Worm (Caenorhabditis elegans) whole organism, L4 larva: Measurements from ENCODE around the gene ssp-33.

Experiments used
- aly-2 ChIP-seq: sonication (generic microtip); optimal IDR thresholded peaks from 2 replicates; lab custom pipeline; 2018; ENCODE audit warnings: missing biosample characterization, missing genetic modification characterization
- ceh-44 ChIP-seq: fragments of 200-800 bp; sonication (Bioruptor generic); IDR thresholded peaks from 2 replicates; pipeline ENCODE4 v1.3.6; 2022; ENCODE audit warnings: missing genetic modification reagents, missing genetic modification characterization, missing compliant biosample characterization
- lin-1 ChIP-seq: fragments of 200-800 bp; sonication (Bioruptor generic); IDR thresholded peaks from 2 replicates; pipeline ENCODE4 v1.3.6; 2022; ENCODE audit warnings: missing genetic modification reagents, missing genetic modification characterization, missing compliant biosample characterization
- lin-15B ChIP-seq: fragments of 150-350 bp; sonication (generic microtip); optimal IDR thresholded peaks from 3 replicates; lab custom pipeline; 2014; ENCODE audit warnings: missing biosample characterization, missing genetic modification characterization
- lin-29 ChIP-seq: fragments of 200-800 bp; sonication (Bioruptor generic); IDR thresholded peaks from 2 replicates; pipeline ENCODE4 v1.3.6; 2022; ENCODE audit warnings: missing genetic modification reagents, missing genetic modification characterization, missing compliant biosample characterization
- madf-5 ChIP-seq, 2 experiments: fragments of 200-800 bp; sonication (Bioruptor generic); IDR thresholded peaks; 2 replicates each; pipeline ENCODE4 v1.3.6; 2022; ENCODE audit warnings: missing compliant biosample characterization in 2 of 2, missing genetic modification characterization in 2 of 2
- nhr-25 ChIP-seq: sonication (generic microtip); optimal IDR thresholded peaks from 2 replicates; lab custom pipeline; 2017; ENCODE audit warnings: missing genetic modification characterization, mild to moderate bottlenecking, missing compliant biosample characterization, antibody characterized with exemption, moderate library complexity, borderline replicate concordance; ENCODE audit not compliant: insufficient read depth
- saeg-2 ChIP-seq: fragments of 200-800 bp; sonication (Bioruptor generic); IDR thresholded peaks from 2 replicates; pipeline ENCODE4 v1.3.6; 2022; ENCODE audit warnings: missing genetic modification reagents, missing genetic modification characterization, missing compliant biosample characterization
- unc-39 ChIP-seq: sonication (generic microtip); optimal IDR thresholded peaks from 2 replicates; lab custom pipeline; 2017; ENCODE audit warnings: missing biosample characterization, missing genetic modification characterization

- TF ChIP-seq saeg-2 (GFP tag; lab: Robert Waterston, UW): no peak
- no peak for TF ChIP-seq lin-15B (tag; lab: Kevin White, UChicago)
- TF ChIP-seq madf-5 (GFP tag; IDR thresholded peaks at IDR 0.05; lab: Robert Waterston, UW): no peak
- TF ChIP-seq nhr-25 (tag; lab: Kevin White, UChicago): no peak
- TF ChIP-seq lin-1 (GFP tag; lab: Robert Waterston, UW): no peak
- no peak for TF ChIP-seq unc-39 (tag; lab: Kevin White, UChicago)
- TF ChIP-seq lin-29: no peak
- TF ChIP-seq ceh-44 (GFP tag; lab: Robert Waterston, UW): no peak
- no peak for TF ChIP-seq aly-2 (tag; lab: Kevin White, UChicago)
Observed at ce11 chrV:14695713-14696112, 15.5 kb upstream of the ssp-33 start.
